Fruit fly (Drosophila melanogaster) whole organism, prepupa: ENCODE data around the gene Cyp313a1.

Source experiments
- Blimp-1 ChIP-seq: fragments of 200-800 bp; sonication (Bioruptor generic); optimal IDR thresholded peaks from 3 replicates; lab custom pipeline; 2017; ENCODE audit warnings: missing biosample characterization, missing genetic modification characterization, mild to moderate bottlenecking, moderate library complexity, missing genetic modification reagents
- CG10631 ChIP-seq: fragments of 200-800 bp; sonication (Bioruptor generic); optimal IDR thresholded peaks from 2 replicates; lab custom pipeline; 2016; ENCODE audit warnings: missing biosample characterization, missing genetic modification characterization
- CG10669 ChIP-seq: fragments of 200-800 bp; sonication (Bioruptor generic); optimal IDR thresholded peaks from 3 replicates; lab custom pipeline; 2018; ENCODE audit warnings: missing biosample characterization, mild to moderate bottlenecking, missing genetic modification characterization, moderate library complexity
- CG11294 ChIP-seq: fragments of 200-800 bp; sonication (Bioruptor generic); IDR thresholded peaks from 2 replicates; pipeline ENCODE4 v1.3.6; 2022; ENCODE audit warnings: missing biosample characterization, missing genetic modification characterization
- CG11762 ChIP-seq: fragments of 200-800 bp; sonication (Bioruptor generic); optimal IDR thresholded peaks from 3 replicates; lab custom pipeline; 2016; ENCODE audit warnings: missing biosample characterization, missing genetic modification characterization; ENCODE audit not compliant: insufficient read depth
- CG11902 ChIP-seq: fragments of 200-800 bp; sonication (Bioruptor generic); optimal IDR thresholded peaks from 3 replicates; lab custom pipeline; 2016; ENCODE audit warnings: missing biosample characterization, missing genetic modification characterization
- CG15336 ChIP-seq: fragments of 200-800 bp; sonication (Bioruptor generic); IDR thresholded peaks from 2 replicates; pipeline ENCODE4 v1.3.6; 2022; ENCODE audit warnings: missing biosample characterization, missing genetic modification characterization
- CG31627 ChIP-seq: fragments of 200-800 bp; sonication (Bioruptor generic); optimal IDR thresholded peaks from 3 replicates; lab custom pipeline; 2016; ENCODE audit warnings: missing biosample characterization, missing genetic modification characterization
- CG32006 ChIP-seq: fragments of 200-800 bp; sonication (Bioruptor generic); optimal IDR thresholded peaks from 3 replicates; lab custom pipeline; 2017; ENCODE audit warnings: missing biosample characterization, mild to moderate bottlenecking, missing genetic modification characterization
- CG34406 ChIP-seq: fragments of 200-800 bp; sonication (Bioruptor generic); optimal IDR thresholded peaks from 3 replicates; lab custom pipeline; 2016; ENCODE audit warnings: missing biosample characterization, missing genetic modification characterization
- CG3919 ChIP-seq: fragments of 200-800 bp; sonication (Bioruptor generic); optimal IDR thresholded peaks from 3 replicates; lab custom pipeline; 2016; ENCODE audit warnings: missing biosample characterization, missing genetic modification characterization
- CG4318 ChIP-seq: fragments of 200-800 bp; sonication (Bioruptor generic); optimal IDR thresholded peaks from 3 replicates; lab custom pipeline; 2017; ENCODE audit warnings: missing biosample characterization, mild to moderate bottlenecking, missing genetic modification characterization
- CG6163 ChIP-seq: fragments of 200-800 bp; sonication (Bioruptor generic); IDR thresholded peaks from 3 replicates; pipeline ENCODE4 v1.3.6; 2022; ENCODE audit warnings: missing biosample characterization, missing genetic modification characterization
- CG6792 ChIP-seq: fragments of 200-800 bp; sonication (Bioruptor generic); optimal IDR thresholded peaks from 3 replicates; lab custom pipeline; 2016; ENCODE audit warnings: missing biosample characterization, missing genetic modification characterization
- CG6808 ChIP-seq: fragments of 200-800 bp; sonication (Bioruptor generic); optimal IDR thresholded peaks from 3 replicates; lab custom pipeline; 2017; ENCODE audit warnings: missing biosample characterization, missing genetic modification characterization, mild to moderate bottlenecking, moderate library complexity, missing genetic modification reagents
- CG6854 ChIP-seq: fragments of 200-800 bp; sonication (Bioruptor generic); optimal IDR thresholded peaks from 2 replicates; lab custom pipeline; 2017; ENCODE audit warnings: missing biosample characterization, mild to moderate bottlenecking, missing genetic modification characterization
- CG8119 ChIP-seq: fragments of 200-800 bp; sonication (Bioruptor generic); IDR thresholded peaks from 3 replicates; pipeline ENCODE4 v1.3.6; 2022; ENCODE audit warnings: missing biosample characterization, missing genetic modification characterization
- CG8319 ChIP-seq: fragments of 200-800 bp; sonication (Bioruptor generic); optimal IDR thresholded peaks from 3 replicates; lab custom pipeline; 2016; ENCODE audit warnings: missing biosample characterization, missing genetic modification characterization
- CG8632 ChIP-seq: fragments of 200-800 bp; sonication (Bioruptor generic); optimal IDR thresholded peaks from 3 replicates; lab custom pipeline; 2016; ENCODE audit warnings: missing biosample characterization, missing genetic modification characterization
- Eip78C ChIP-seq: fragments of 200-800 bp; sonication (Bioruptor generic); peaks from one replicate; lab custom pipeline; 2016; ENCODE audit warnings: missing biosample characterization, missing genetic modification characterization
- Ets21C ChIP-seq: fragments of 200-800 bp; sonication (Bioruptor generic); optimal IDR thresholded peaks from 3 replicates; lab custom pipeline; 2016; ENCODE audit warnings: missing biosample characterization, missing genetic modification characterization
- Hr4 ChIP-seq: fragments of 200-800 bp; sonication (Bioruptor generic); optimal IDR thresholded peaks from 3 replicates; lab custom pipeline; 2016; ENCODE audit warnings: missing biosample characterization, missing genetic modification characterization
- OdsH ChIP-seq: fragments of 200-800 bp; sonication (Bioruptor generic); optimal IDR thresholded peaks from 3 replicates; lab custom pipeline; 2016; ENCODE audit warnings: missing biosample characterization, missing genetic modification characterization
- Sox102F ChIP-seq: fragments of 200-800 bp; sonication (Bioruptor generic); optimal IDR thresholded peaks from 2 replicates; lab custom pipeline; 2016; ENCODE audit warnings: missing biosample characterization, mild to moderate bottlenecking, missing genetic modification characterization
- Sox14 ChIP-seq: fragments of 200-800 bp; sonication (Bioruptor generic); optimal IDR thresholded peaks from 3 replicates; lab custom pipeline; 2016; ENCODE audit warnings: missing biosample characterization, missing genetic modification characterization
- achi ChIP-seq: fragments of 200-800 bp; sonication (Bioruptor generic); optimal IDR thresholded peaks from 3 replicates; lab custom pipeline; 2016; ENCODE audit warnings: missing biosample characterization, missing genetic modification characterization
- acj6 ChIP-seq: fragments of 200-800 bp; sonication (Bioruptor generic); optimal IDR thresholded peaks from 3 replicates; lab custom pipeline; 2016; ENCODE audit warnings: missing biosample characterization, missing genetic modification characterization
- cyc ChIP-seq: fragments of 200-800 bp; sonication (Bioruptor generic); optimal IDR thresholded peaks from 3 replicates; lab custom pipeline; 2016; ENCODE audit warnings: missing biosample characterization, missing genetic modification characterization
- dac ChIP-seq: fragments of 200-800 bp; sonication (Bioruptor generic); optimal IDR thresholded peaks from 2 replicates; lab custom pipeline; 2017; ENCODE audit warnings: missing biosample characterization, mild to moderate bottlenecking, missing genetic modification characterization
- dsx ChIP-seq: fragments of 200-800 bp; optimal IDR thresholded peaks from 3 replicates; lab custom pipeline; 2019; ENCODE audit warnings: missing biosample characterization, mild to moderate bottlenecking, missing genetic modification characterization, moderate library complexity; ENCODE audit not compliant: poor library complexity, severe bottlenecking
- esn ChIP-seq: fragments of 200-800 bp; sonication (Bioruptor generic); optimal IDR thresholded peaks from 2 replicates; lab custom pipeline; 2016; ENCODE audit warnings: missing biosample characterization, mild to moderate bottlenecking, missing genetic modification characterization, moderate library complexity
- fd85E ChIP-seq: fragments of 200-800 bp; sonication (Bioruptor generic); optimal IDR thresholded peaks from 3 replicates; lab custom pipeline; 2016; ENCODE audit warnings: missing biosample characterization, missing genetic modification characterization
- fkh ChIP-seq: fragments of 200-800 bp; sonication (Bioruptor generic); optimal IDR thresholded peaks from 3 replicates; lab custom pipeline; 2017; ENCODE audit warnings: missing biosample characterization, mild to moderate bottlenecking, missing genetic modification characterization, moderate library complexity
- lz ChIP-seq: fragments of 200-800 bp; sonication (Bioruptor generic); optimal IDR thresholded peaks from 3 replicates; lab custom pipeline; 2016; ENCODE audit warnings: missing biosample characterization, missing genetic modification characterization
- net ChIP-seq: fragments of 200-800 bp; sonication (Bioruptor generic); optimal IDR thresholded peaks from 3 replicates; lab custom pipeline; 2016; ENCODE audit warnings: missing biosample characterization, missing genetic modification characterization
- pdm3 ChIP-seq: fragments of 200-800 bp; sonication (Bioruptor generic); optimal IDR thresholded peaks from 3 replicates; lab custom pipeline; 2016; ENCODE audit warnings: missing biosample characterization, missing genetic modification characterization
- salr ChIP-seq, 2 experiments: fragments of 200-800 bp; sonication (Bioruptor generic); optimal IDR thresholded peaks; 3 replicates each; lab custom pipeline; 2016 to 2018; ENCODE audit warnings: missing biosample characterization in 2 of 2, missing genetic modification characterization in 2 of 2, mild to moderate bottlenecking in 1 of 2
- ss ChIP-seq, 2 experiments: fragments of 200-800 bp; sonication (Bioruptor generic); optimal IDR thresholded peaks; 2 replicates in 1 of 2; 3 replicates in 1 of 2; lab custom pipeline; 2017 to 2018; ENCODE audit warnings: mild to moderate bottlenecking in 2 of 2, missing biosample characterization in 2 of 2, missing genetic modification characterization in 2 of 2, moderate library complexity in 1 of 2
- svp ChIP-seq: fragments of 200-800 bp; sonication (Bioruptor generic); peaks from one replicate; lab custom pipeline; 2016; ENCODE audit warnings: missing biosample characterization, missing genetic modification characterization
- topi ChIP-seq: fragments of 200-800 bp; sonication (Bioruptor generic); optimal IDR thresholded peaks from 3 replicates; lab custom pipeline; 2016; ENCODE audit warnings: missing biosample characterization, missing genetic modification characterization
- vri ChIP-seq: fragments of 200-800 bp; sonication (Bioruptor generic); optimal IDR thresholded peaks from 3 replicates; lab custom pipeline; 2016; ENCODE audit warnings: missing biosample characterization, mild to moderate bottlenecking, missing genetic modification characterization

Cyp313a1 gene

DNA sequence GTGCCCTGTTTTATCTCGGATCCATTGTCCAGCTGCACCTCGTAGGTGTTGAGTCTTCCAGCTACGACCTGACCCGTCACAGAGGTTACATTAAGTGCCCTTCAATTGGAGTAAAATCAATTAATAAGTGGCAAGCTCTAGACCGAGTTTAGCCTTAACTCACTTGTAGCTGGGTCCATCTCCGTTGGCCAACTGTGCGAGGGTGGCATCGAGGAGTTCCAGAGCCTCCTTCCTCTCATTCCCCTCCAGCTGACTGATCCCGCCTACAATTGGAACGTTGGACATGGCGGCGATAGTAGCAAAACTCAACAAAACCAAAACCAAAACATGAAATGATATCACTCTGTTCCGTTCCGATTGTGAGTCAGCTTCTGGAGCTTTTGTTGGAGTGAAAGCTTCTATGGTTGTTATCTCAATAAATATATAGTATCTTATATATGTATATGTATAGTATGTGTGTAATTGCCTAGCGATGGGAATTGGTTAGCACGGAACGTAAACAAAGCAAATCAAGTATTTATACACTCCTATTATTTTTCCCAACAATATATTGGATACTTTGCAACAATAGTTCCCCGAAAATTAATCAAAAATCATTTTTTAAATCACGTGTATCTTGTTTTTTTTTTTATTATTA, 47.8 kb downstream of the Cyp313a1 start, which contains the start of gene CG8066:
TSS of gene CG8066 (minus strand) at position 347 of the 637 bp plus-strand sequence.
- no peak for TF ChIP-seq CG6854 (GFP tag; lab: Kevin White, UChicago)
- no peak for TF ChIP-seq salr (GFP tag; optimal IDR thresholded peaks at IDR 0.05; lab: Kevin White, UChicago)
- peak; percentile 71 for TF ChIP-seq Eip78C (GFP tag; lab: Kevin White, UChicago)
- TF ChIP-seq topi (GFP tag; lab: Kevin White, UChicago) = no peak
- no peak for TF ChIP-seq CG11294
- no peak for TF ChIP-seq CG11902 (GFP tag; lab: Kevin White, UChicago)
- peak; percentile 48 for TF ChIP-seq achi (GFP tag; lab: Kevin White, UChicago)
- 0 out of 3 replicates have a peak, but pooled peaks have one; percentile 10 for TF ChIP-seq CG6163 (GFP tag; lab: Robert Waterston, UW)
- TF ChIP-seq ss (GFP tag; optimal IDR thresholded peaks at IDR 0.05; lab: Kevin White, UChicago) = peak in 1 of 2 experiments; percentile 7
- TF ChIP-seq CG32006 (GFP tag; lab: Kevin White, UChicago) = peak; percentile 21
- TF ChIP-seq CG8319 (GFP tag; lab: Kevin White, UChicago) = no peak
- TF ChIP-seq fkh (GFP tag; lab: Kevin White, UChicago) = peak; percentile 93
- TF ChIP-seq dac (GFP tag; lab: Kevin White, UChicago) = no peak
- TF ChIP-seq esn (GFP tag; lab: Kevin White, UChicago) = no peak
- TF ChIP-seq pdm3 = no peak
- TF ChIP-seq OdsH = no peak
- TF ChIP-seq cyc = no peak
- no peak for TF ChIP-seq Blimp-1 (GFP tag; lab: Kevin White, UChicago)
- peak; percentile 9 for TF ChIP-seq CG34406 (GFP tag; lab: Kevin White, UChicago)
- TF ChIP-seq Ets21C (GFP tag; lab: Kevin White, UChicago) = no peak
- no peak for TF ChIP-seq lz (GFP tag; lab: Kevin White, UChicago)
- TF ChIP-seq CG3919 (GFP tag; lab: Kevin White, UChicago) = peak; percentile 9
- TF ChIP-seq CG8119 = peak; percentile 48; the same call in 2 of the 3 replicates
- no peak for TF ChIP-seq CG6792 (GFP tag; lab: Kevin White, UChicago)
- TF ChIP-seq CG10669 = no peak
- peak; percentile 11 for TF ChIP-seq net (GFP tag; lab: Kevin White, UChicago)
- no peak for TF ChIP-seq CG6808 (GFP tag; lab: Kevin White, UChicago)
- peak; percentile 1 for TF ChIP-seq acj6
- TF ChIP-seq svp = peak; percentile 72
- peak; percentile 1 for TF ChIP-seq CG10631
- TF ChIP-seq CG31627 (GFP tag; lab: Kevin White, UChicago) = no peak
- TF ChIP-seq fd85E = no peak
- TF ChIP-seq Hr4 = peak; percentile 20
- TF ChIP-seq Sox102F (GFP tag; lab: Kevin White, UChicago) = peak; percentile 12
- TF ChIP-seq vri (GFP tag; lab: Kevin White, UChicago) = peak; percentile 22
- peak; percentile 39; the same call in 1 of the 2 replicates for TF ChIP-seq CG15336 (GFP tag; lab: Robert Waterston, UW)
- TF ChIP-seq CG8632 (GFP tag; lab: Kevin White, UChicago) = no peak
- no peak for TF ChIP-seq CG4318
- no peak for TF ChIP-seq Sox14

dm6 chr3R:14569411-14570107, 48.7 kb downstream of the Cyp313a1 start, which contains the start of gene Cys:
Gene Cys, minus strand, starts transcription at chr3R:14569644.
- TF ChIP-seq CG11762 (GFP tag; lab: Kevin White, UChicago) (no peak), CG32006 (GFP tag; lab: Kevin White, UChicago) (peak; percentile 52), Eip78C (GFP tag; lab: Kevin White, UChicago) (peak; percentile 70), esn (GFP tag; lab: Kevin White, UChicago) (no peak), dsx (GFP tag; lab: Kevin White, UChicago) (no peak), svp (peak; percentile 22), OdsH (no peak), Hr4 (peak; percentile 6)
